Worm (Caenorhabditis elegans) whole organism, L2 larva: ENCODE results near the gene W08G11.5.

Source experiments
- C34F6.9 ChIP-seq: fragments of 150-350 bp; optimal IDR thresholded peaks from 2 replicates; lab custom pipeline; 2014; ENCODE audit warnings: missing biosample characterization, missing genetic modification characterization
- F13H6.1 ChIP-seq: sonication (generic microtip); optimal IDR thresholded peaks from 2 replicates; lab custom pipeline; 2016; ENCODE audit warnings: missing genetic modification characterization, missing compliant biosample characterization
- R02D3.7 ChIP-seq: fragments of 150-350 bp; optimal IDR thresholded peaks from 2 replicates; lab custom pipeline; 2014; ENCODE audit warnings: missing biosample characterization, missing genetic modification characterization
- Y55F3AM.14 ChIP-seq: fragments of 200-800 bp; sonication (Bioruptor generic); optimal IDR thresholded peaks from 2 replicates; lab custom pipeline; 2018; ENCODE audit warnings: mild to moderate bottlenecking, missing genetic modification characterization, missing compliant biosample characterization
- ZK546.5 ChIP-seq: sonication (generic microtip); optimal IDR thresholded peaks from 2 replicates; lab custom pipeline; 2017; ENCODE audit warnings: missing biosample characterization, missing genetic modification characterization
- alr-1 ChIP-seq: fragments of 150-350 bp; optimal IDR thresholded peaks from 2 replicates; lab custom pipeline; 2014; ENCODE audit warnings: missing biosample characterization, missing genetic modification characterization
- aly-2 ChIP-seq: fragments of 150-350 bp; optimal IDR thresholded peaks from 2 replicates; lab custom pipeline; 2014; ENCODE audit warnings: missing biosample characterization, missing genetic modification characterization
- blmp-1 ChIP-seq: sonication (generic microtip); optimal IDR thresholded peaks from 2 replicates; lab custom pipeline; 2017; ENCODE audit warnings: missing genetic modification characterization, mild to moderate bottlenecking, missing compliant biosample characterization, antibody characterized with exemption, moderate library complexity; ENCODE audit not compliant: insufficient read depth
- ceh-82 ChIP-seq: fragments of 150-350 bp; optimal IDR thresholded peaks from 2 replicates; lab custom pipeline; 2014; ENCODE audit warnings: missing biosample characterization, missing genetic modification characterization
- crh-2 ChIP-seq: sonication (generic microtip); optimal IDR thresholded peaks from 2 replicates; lab custom pipeline; 2017; ENCODE audit warnings: missing biosample characterization, missing genetic modification characterization
- elt-1 ChIP-seq: fragments of 150-350 bp; optimal IDR thresholded peaks from 2 replicates; lab custom pipeline; 2014; ENCODE audit warnings: missing biosample characterization, missing genetic modification characterization
- elt-3 ChIP-seq: sonication (generic microtip); optimal IDR thresholded peaks from 2 replicates; lab custom pipeline; 2017; ENCODE audit warnings: missing biosample characterization, missing genetic modification characterization
- fos-1 ChIP-seq: fragments of 150-350 bp; optimal IDR thresholded peaks from 2 replicates; lab custom pipeline; 2014; ENCODE audit warnings: missing biosample characterization, missing genetic modification characterization
- lin-11 ChIP-seq: fragments of 150-350 bp; sonication (generic microtip); optimal IDR thresholded peaks from 2 replicates; lab custom pipeline; 2014; ENCODE audit warnings: missing biosample characterization, missing genetic modification characterization, inconsistent platforms, mixed read lengths
- lin-13 ChIP-seq: fragments of 150-350 bp; optimal IDR thresholded peaks from 2 replicates; lab custom pipeline; 2014; ENCODE audit warnings: missing biosample characterization, missing genetic modification reagents, missing genetic modification characterization
- lin-39 ChIP-seq: fragments of 150-350 bp; optimal IDR thresholded peaks from 2 replicates; lab custom pipeline; 2014; ENCODE audit warnings: missing biosample characterization, missing genetic modification reagents, missing genetic modification characterization
- lsy-2 ChIP-seq, 2 experiments: fragments of 150-350 bp in 1 of 2; sonication (generic microtip) in 1 of 2; optimal IDR thresholded peaks; 2 replicates each; lab custom pipeline; 2014 to 2017; ENCODE audit warnings: missing biosample characterization in 2 of 2, missing genetic modification characterization in 2 of 2
- mab-5 ChIP-seq: fragments of 150-350 bp; optimal IDR thresholded peaks from 2 replicates; lab custom pipeline; 2014; ENCODE audit warnings: missing biosample characterization, missing genetic modification characterization
- mbf-1 ChIP-seq: sonication (generic microtip); optimal IDR thresholded peaks from 2 replicates; lab custom pipeline; 2017; ENCODE audit warnings: missing biosample characterization, missing genetic modification characterization
- mdl-1 ChIP-seq, 2 experiments: fragments of 150-350 bp in 1 of 2; sonication (generic microtip) in 1 of 2; optimal IDR thresholded peaks; 2 replicates each; lab custom pipeline; 2017; ENCODE audit warnings: missing biosample characterization in 2 of 2, missing genetic modification characterization in 2 of 2
- nhr-12 ChIP-seq: fragments of 150-350 bp; optimal IDR thresholded peaks from 2 replicates; lab custom pipeline; 2014; ENCODE audit warnings: missing biosample characterization, missing genetic modification characterization
- nhr-129 ChIP-seq: fragments of 150-350 bp; optimal IDR thresholded peaks from 2 replicates; lab custom pipeline; 2014; ENCODE audit warnings: missing biosample characterization, missing genetic modification characterization
- nhr-23 ChIP-seq: fragments of 150-350 bp; optimal IDR thresholded peaks from 2 replicates; lab custom pipeline; 2014; ENCODE audit warnings: missing biosample characterization, missing genetic modification reagents, missing genetic modification characterization
- nhr-25 ChIP-seq: fragments of 150-350 bp; sonication (generic microtip); optimal IDR thresholded peaks from 3 replicates; lab custom pipeline; 2014; ENCODE audit warnings: missing biosample characterization, missing genetic modification characterization
- nhr-6 ChIP-seq: fragments of 150-350 bp; optimal IDR thresholded peaks from 2 replicates; lab custom pipeline; 2014; ENCODE audit warnings: missing biosample characterization, missing genetic modification characterization
- nhr-77 ChIP-seq: fragments of 150-350 bp; optimal IDR thresholded peaks from 2 replicates; lab custom pipeline; 2014; ENCODE audit warnings: missing biosample characterization, missing genetic modification characterization
- sem-4 ChIP-seq: fragments of 150-350 bp; optimal IDR thresholded peaks from 2 replicates; lab custom pipeline; 2014; ENCODE audit warnings: missing biosample characterization, missing genetic modification reagents, missing genetic modification characterization
- skn-1 ChIP-seq: sonication (generic microtip); optimal IDR thresholded peaks from 2 replicates; lab custom pipeline; 2017; ENCODE audit warnings: missing biosample characterization, missing genetic modification characterization
- sma-3 ChIP-seq: sonication (generic microtip); optimal IDR thresholded peaks from 2 replicates; lab custom pipeline; 2016; ENCODE audit warnings: missing genetic modification reagents, missing genetic modification characterization, missing compliant biosample characterization
- sma-9 ChIP-seq, 2 experiments: fragments of 150-350 bp in 1 of 2; sonication (generic microtip) in 1 of 2; optimal IDR thresholded peaks; 2 replicates each; lab custom pipeline; 2014 to 2016; ENCODE audit warnings: missing genetic modification characterization in 2 of 2, mild to moderate bottlenecking in 1 of 2, missing biosample characterization in 1 of 2, missing compliant biosample characterization in 1 of 2, missing genetic modification reagents in 1 of 2, moderate library complexity in 1 of 2
- snpc-4 ChIP-seq: fragments of 150-350 bp; optimal IDR thresholded peaks from 2 replicates; lab custom pipeline; 2014; ENCODE audit warnings: missing biosample characterization, missing genetic modification characterization
- unc-39 ChIP-seq: fragments of 150-350 bp; optimal IDR thresholded peaks from 2 replicates; lab custom pipeline; 2014; ENCODE audit warnings: missing biosample characterization, missing genetic modification characterization
- unc-55 ChIP-seq: fragments of 150-350 bp; sonication (generic microtip); optimal IDR thresholded peaks from 3 replicates; lab custom pipeline; 2014; ENCODE audit warnings: missing biosample characterization, missing genetic modification reagents, missing genetic modification characterization
- ztf-1 ChIP-seq: fragments of 200-800 bp; sonication (Bioruptor generic); conservative IDR thresholded peaks from 2 replicates; pipeline ENCODE4 v1.3.6; 2022; ENCODE audit warnings: missing genetic modification characterization, missing compliant biosample characterization
- ztf-11 ChIP-seq: sonication (generic microtip); optimal IDR thresholded peaks from 2 replicates; lab custom pipeline; 2017; ENCODE audit warnings: missing biosample characterization, missing genetic modification characterization
- ztf-4 ChIP-seq: fragments of 150-350 bp; optimal IDR thresholded peaks from 2 replicates; lab custom pipeline; 2014; ENCODE audit warnings: missing biosample characterization, missing genetic modification characterization

W08G11.5 gene

ce11 chrV:16328849-16329248 is 17.5 kb downstream of the W08G11.5 start, which contains the start of gene F57G8.7:
Gene F57G8.7 (plus strand): TSS chrV:16329149.
- TF ChIP-seq aly-2 (tag; lab: Kevin White, UChicago) (no peak), alr-1 (no peak), nhr-12 (tag; lab: Kevin White, UChicago) (no peak), sma-9 (GFP tag; optimal IDR thresholded peaks at IDR 0.05; lab: Kevin White, UChicago) (no peak), sma-9 (tag; optimal IDR thresholded peaks at IDR 0.05; lab: Kevin White, UChicago) (no peak), crh-2 (no peak), skn-1 (tag; lab: Kevin White, UChicago) (no peak), nhr-129 (tag; lab: Kevin White, UChicago) (no peak), nhr-25 (tag; lab: Kevin White, UChicago) (no peak), nhr-23 (tag; lab: Kevin White, UChicago) (no peak), C34F6.9 (tag; lab: Kevin White, UChicago) (no peak), blmp-1 (no peak)
- TF ChIP-seq, all 48 proteins: peak for 0

ce11 chrV:16322155-16322554 is 24.2 kb downstream of the W08G11.5 start:
- TF ChIP-seq alr-1 (no peak), F13H6.1 (tag; lab: Kevin White, UChicago) (no peak), Y55F3AM.14 (GFP tag; lab: Kevin White, UChicago) (no peak), unc-39 (tag; lab: Kevin White, UChicago) (no peak), sma-3 (GFP tag; lab: Kevin White, UChicago) (no peak), fos-1 (tag; lab: Kevin White, UChicago) (no peak)

ce11 chrV:16317244-16317643 is 29.1 kb downstream of the W08G11.5 start, which contains the start of gene srh-180:
Gene srh-180 (plus strand): TSS chrV:16317544.
- no peak for TF ChIP-seq lin-13 (GFP tag; lab: Kevin White, UChicago)
- no peak for TF ChIP-seq lin-39
- TF ChIP-seq unc-55 (GFP tag; lab: Kevin White, UChicago) = no peak
- TF ChIP-seq snpc-4 (tag; lab: Kevin White, UChicago) = no peak
- no peak for TF ChIP-seq F13H6.1 (tag; lab: Kevin White, UChicago)
- TF ChIP-seq unc-39 (tag; lab: Kevin White, UChicago) = no peak
- TF ChIP-seq nhr-129 (tag; lab: Kevin White, UChicago) = no peak
- no peak for TF ChIP-seq ceh-82 (tag; lab: Kevin White, UChicago)
- TF ChIP-seq alr-1 = no peak
- TF ChIP-seq mdl-1 (tag; optimal IDR thresholded peaks at IDR 0.05; lab: Kevin White, UChicago) = no peak
- TF ChIP-seq nhr-23 (tag; lab: Kevin White, UChicago) = no peak
- no peak for TF ChIP-seq crh-2
- TF ChIP-seq sma-3 (GFP tag; lab: Kevin White, UChicago) = no peak
- no peak for TF ChIP-seq elt-3 (tag; lab: Kevin White, UChicago)
- no peak for TF ChIP-seq nhr-6

ce11 chrV:16315004-16315403 is 31.3 kb downstream of the W08G11.5 start, which contains the start of gene str-214:
Gene str-214 (plus strand): TSS chrV:16315304.
- no peak for TF ChIP-seq sem-4
- TF ChIP-seq ztf-11 = no peak
- TF ChIP-seq C34F6.9 (tag; lab: Kevin White, UChicago) = no peak
- TF ChIP-seq ztf-4 (tag; lab: Kevin White, UChicago) = no peak
- TF ChIP-seq ztf-1 = no peak
- no peak for TF ChIP-seq mab-5 (tag; lab: Kevin White, UChicago)
- no peak for TF ChIP-seq nhr-6
- TF ChIP-seq nhr-77 (tag; lab: Kevin White, UChicago) = no peak
- no peak for TF ChIP-seq R02D3.7 (tag; lab: Kevin White, UChicago)
- no peak for TF ChIP-seq lin-11 (tag; lab: Kevin White, UChicago)
- TF ChIP-seq blmp-1 = no peak
- TF ChIP-seq lsy-2 (tag; optimal IDR thresholded peaks at IDR 0.05; lab: Kevin White, UChicago) = no peak
- TF ChIP-seq lin-13 (GFP tag; lab: Kevin White, UChicago) = no peak
- no peak for TF ChIP-seq elt-1 (tag; lab: Kevin White, UChicago)
- TF ChIP-seq ZK546.5 = no peak
- TF ChIP-seq mdl-1 (tag; optimal IDR thresholded peaks at IDR 0.05; lab: Kevin White, UChicago) = no peak
- TF ChIP-seq alr-1 = no peak
- no peak for TF ChIP-seq fos-1 (tag; lab: Kevin White, UChicago)
- no peak for TF ChIP-seq mbf-1 (tag; lab: Kevin White, UChicago)
